Fruit fly (Drosophila melanogaster) whole organism, wandering third instar larva: ENCODE results near the gene Hesr.

Source experiments
- Hr78 ChIP-seq: fragments of >200 bp; optimal IDR thresholded peaks from 2 replicates; lab custom pipeline; 2017; ENCODE audit warnings: missing biosample characterization, missing genetic modification characterization
- Rel ChIP-seq, 2 experiments: fragments of 200-800 bp; sonication (Bioruptor generic) in 1 of 2; optimal IDR thresholded peaks; 2 replicates in 1 of 2; 3 replicates in 1 of 2; lab custom pipeline; 2016 to 2019; ENCODE audit warnings: mild to moderate bottlenecking in 2 of 2, missing biosample characterization in 2 of 2, missing genetic modification characterization in 2 of 2, moderate library complexity in 1 of 2
- foxo ChIP-seq, 2 experiments: fragments of 200-800 bp; sonication (Bioruptor generic); optimal IDR thresholded peaks; 2 replicates in 1 of 2; 3 replicates in 1 of 2; lab custom pipeline; 2016 to 2017; ENCODE audit warnings: missing biosample characterization in 2 of 2, missing genetic modification characterization in 2 of 2
- pan ChIP-seq: fragments of >200 bp; optimal IDR thresholded peaks from 2 replicates; lab custom pipeline; 2017
- psq ChIP-seq: fragments of 200-800 bp; sonication (Bioruptor generic); optimal IDR thresholded peaks from 3 replicates; lab custom pipeline; 2017; ENCODE audit warnings: missing biosample characterization, mild to moderate bottlenecking, missing genetic modification characterization, moderate library complexity

DNA sequence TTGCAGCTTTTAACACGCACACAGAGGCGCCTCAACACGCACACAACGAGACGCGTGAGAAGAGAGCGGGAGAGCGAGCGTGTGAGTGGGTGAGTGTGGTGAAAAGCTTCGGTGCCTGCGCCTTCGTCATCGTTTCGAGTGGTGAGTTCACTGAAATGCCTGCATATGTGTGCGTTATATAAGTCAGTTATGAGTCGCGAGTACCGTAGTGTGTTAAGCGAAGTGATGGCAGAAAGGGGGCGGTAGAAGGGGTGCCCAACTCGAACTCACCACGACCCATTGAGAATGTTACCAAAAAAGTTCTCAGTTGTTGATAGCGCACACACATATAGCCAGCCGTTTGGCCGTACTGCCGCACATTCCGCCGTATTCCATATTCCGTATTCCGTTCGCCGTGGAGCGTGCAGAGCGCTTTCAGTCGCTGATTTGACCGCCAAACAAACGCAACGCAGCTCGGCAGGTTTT, 50.0 kb downstream of the Hesr start, which contains the start of gene Frq1:
- TF ChIP-seq Rel (GFP tag; optimal IDR thresholded peaks at IDR 0.05; lab: Kevin White, UChicago) (no peak), Rel (tag; optimal IDR thresholded peaks at IDR 0.05; lab: Kevin White, UChicago) (no peak), pan (lab: Kevin White, UChicago) (no peak), psq (no peak), foxo (GFP tag; optimal IDR thresholded peaks at IDR 0.05; lab: Kevin White, UChicago) (no peak), Hr78 (GFP tag; lab: Kevin White, UChicago) (no peak)
